ENCODE assay signal across 3 fruit fly cellular contexts in the genomic region with DNA sequence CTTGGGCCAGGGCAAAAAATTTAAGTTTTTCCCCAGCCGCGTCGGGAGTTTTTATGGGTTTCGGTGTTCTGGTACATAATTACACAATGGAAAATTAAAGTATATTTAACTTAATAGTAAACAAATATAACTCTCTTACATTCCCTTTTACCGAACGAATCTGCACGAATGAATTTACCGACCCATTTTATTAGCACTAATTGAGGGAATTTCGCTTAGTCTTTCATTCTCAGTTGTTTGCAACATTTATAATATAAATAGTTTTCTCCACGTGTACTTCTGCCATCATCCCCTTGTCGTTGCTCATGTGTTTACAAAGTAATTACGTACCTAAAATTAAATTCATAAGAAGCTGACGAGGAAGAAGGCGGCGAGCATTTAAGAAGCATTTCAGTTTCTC.
TF ChIP-seq lines count a peak whose summit lies in the region.

No protein-coding gene starts in this region.

TF ChIP-seq in whole organism, embryonic, 481 proteins besides CTCF, POLR2A, EP300 and RAD21 (continued from another document):
- TF ChIP-seq zen (tag; optimal IDR thresholded peaks at IDR 0.05; lab: Kevin White, UChicago), result peak; percentile 10
- peak; percentile 54 for TF ChIP-seq gem (tag; optimal IDR thresholded peaks at IDR 0.05; lab: Kevin White, UChicago)
- TF ChIP-seq Blimp-1 (GFP tag; optimal IDR thresholded peaks at IDR 0.05; lab: Kevin White, UChicago), result peak; percentile 15
- TF ChIP-seq CG10979 (tag; optimal IDR thresholded peaks at IDR 0.05; lab: Kevin White, UChicago), result peak; percentile 54
- no peak for TF ChIP-seq zen2 (GFP tag; IDR thresholded peaks at IDR 0.05; lab: Robert Waterston, UW; ENCODE audit: partially characterized antibody)
- TF ChIP-seq CG2712 (tag; optimal IDR thresholded peaks at IDR 0.05; lab: Kevin White, UChicago), result peak; percentile 63
- no peak for TF ChIP-seq fd64A (GFP tag; optimal IDR thresholded peaks at IDR 0.05; lab: Kevin White, UChicago)
- TF ChIP-seq row (GFP tag; IDR thresholded peaks at IDR 0.05; lab: Robert Waterston, UW), result peak; percentile 30; the same call in 1 of the 3 replicates
- no peak for TF ChIP-seq CG10274 (GFP tag; optimal IDR thresholded peaks at IDR 0.05; lab: Kevin White, UChicago)
- peak; percentile 62 for TF ChIP-seq dmrt11E (tag; optimal IDR thresholded peaks at IDR 0.05; lab: Kevin White, UChicago)
- TF ChIP-seq MBD-R2 (GFP tag; IDR thresholded peaks at IDR 0.05; lab: Robert Waterston, UW), result no peak
- peak; percentile 25 for TF ChIP-seq unpg (GFP tag; optimal IDR thresholded peaks at IDR 0.05; lab: Kevin White, UChicago)
- TF ChIP-seq wek (GFP tag; optimal IDR thresholded peaks at IDR 0.05; lab: Kevin White, UChicago), result no peak
- TF ChIP-seq CG4424 (GFP tag; optimal IDR thresholded peaks at IDR 0.05; lab: Kevin White, UChicago), result peak; percentile 24
- peak; percentile 3 for TF ChIP-seq CG8388 (GFP tag; optimal IDR thresholded peaks at IDR 0.05; lab: Kevin White, UChicago)
- TF ChIP-seq ci (GFP tag; IDR thresholded peaks at IDR 0.05; lab: Robert Waterston, UW), result no peak
- TF ChIP-seq gsb-n (tag; optimal IDR thresholded peaks at IDR 0.05; lab: Kevin White, UChicago), result peak; percentile 21
- no peak for TF ChIP-seq zfh1 (GFP tag; IDR thresholded peaks at IDR 0.05; lab: Robert Waterston, UW)
- peak; percentile 83 for TF ChIP-seq sens (GFP tag; lab: Kevin White, UChicago)
- TF ChIP-seq CG6791 (GFP tag; IDR thresholded peaks at IDR 0.05; lab: Robert Waterston, UW; ENCODE audit: partially characterized antibody), result no peak
- TF ChIP-seq CG8359 (GFP tag; optimal IDR thresholded peaks at IDR 0.05; lab: Kevin White, UChicago; ENCODE audit: borderline replicate concordance), result no peak
- TF ChIP-seq CG31441 (GFP tag; IDR thresholded peaks at IDR 0.05; lab: Robert Waterston, UW), result peak; percentile 37; the same call in 1 of the 2 replicates
- TF ChIP-seq CG9727 (GFP tag; optimal IDR thresholded peaks at IDR 0.05; lab: Kevin White, UChicago), result peak; percentile 42
- TF ChIP-seq phol (tag; optimal IDR thresholded peaks at IDR 0.05; lab: Kevin White, UChicago), result peak; percentile 35
- no peak for TF ChIP-seq CG30020 (tag; optimal IDR thresholded peaks at IDR 0.05; lab: Kevin White, UChicago)
- TF ChIP-seq D19A (tag; optimal IDR thresholded peaks at IDR 0.05; lab: Kevin White, UChicago), result peak; percentile 21
- TF ChIP-seq Meics (GFP tag; optimal IDR thresholded peaks at IDR 0.05; lab: Kevin White, UChicago), result no peak
- no peak for TF ChIP-seq slbo (GFP tag; IDR thresholded peaks at IDR 0.05; lab: Robert Waterston, UW)
TF ChIP-seq in whole organism, embryonic: peak in this region for 27.

TF ChIP-seq in whole organism, prepupa, 60 proteins besides CTCF, POLR2A, EP300 and RAD21 (continued from another document):
- TF ChIP-seq esn (GFP tag; optimal IDR thresholded peaks at IDR 0.05; lab: Kevin White, UChicago) (peak; percentile 55), spab (GFP tag; optimal IDR thresholded peaks at IDR 0.05; lab: Kevin White, UChicago) (peak; percentile 32), Lpt (GFP tag; optimal IDR thresholded peaks at IDR 0.05; lab: Kevin White, UChicago) (no peak), CG6163 (GFP tag; IDR thresholded peaks at IDR 0.05; lab: Robert Waterston, UW) (no peak), CG6792 (GFP tag; optimal IDR thresholded peaks at IDR 0.05; lab: Kevin White, UChicago) (peak; percentile 5), Gug (GFP tag; IDR thresholded peaks at IDR 0.05; lab: Robert Waterston, UW) (no peak), cyc (GFP tag; optimal IDR thresholded peaks at IDR 0.05; lab: Kevin White, UChicago) (peak; percentile 31), CG10669 (GFP tag; optimal IDR thresholded peaks at IDR 0.05; lab: Kevin White, UChicago) (peak; percentile 46), CG4318 (GFP tag; optimal IDR thresholded peaks at IDR 0.05; lab: Kevin White, UChicago) (no peak), pdm3 (GFP tag; optimal IDR thresholded peaks at IDR 0.05; lab: Kevin White, UChicago) (peak; percentile 19), ss (GFP tag; optimal IDR thresholded peaks at IDR 0.05; lab: Kevin White, UChicago) (peak in 1 of 2 experiments; percentile 35), acj6 (GFP tag; optimal IDR thresholded peaks at IDR 0.05; lab: Kevin White, UChicago) (peak; percentile 11), CG11294 (GFP tag; IDR thresholded peaks at IDR 0.05; lab: Robert Waterston, UW) (no peak), Blimp-1 (GFP tag; optimal IDR thresholded peaks at IDR 0.05; lab: Kevin White, UChicago) (no peak), topi (GFP tag; optimal IDR thresholded peaks at IDR 0.05; lab: Kevin White, UChicago) (peak; percentile 34), Eip75B (GFP tag; optimal IDR thresholded peaks at IDR 0.05; lab: Kevin White, UChicago) (peak; percentile 27)
TF ChIP-seq in whole organism, prepupa: peak in this region for 28.

TF ChIP-seq in whole organism, wandering third instar larva, 38 proteins besides CTCF, POLR2A, EP300 and RAD21 (continued from another document):
- TF ChIP-seq GATAd (GFP tag; optimal IDR thresholded peaks at IDR 0.05; lab: Kevin White, UChicago) (no peak), usp (GFP tag; optimal IDR thresholded peaks at IDR 0.05; lab: Kevin White, UChicago) (no peak), Dfd (GFP tag; optimal IDR thresholded peaks at IDR 0.05; lab: Kevin White, UChicago) (no peak), Hnf4 (GFP tag; optimal IDR thresholded peaks at IDR 0.05; lab: Kevin White, UChicago) (no peak), Dif (GFP tag; optimal IDR thresholded peaks at IDR 0.05; lab: Kevin White, UChicago; ENCODE audit: partially characterized antibody) (no peak), sv (GFP tag; optimal IDR thresholded peaks at IDR 0.05; lab: Kevin White, UChicago) (no peak), Abd-B (GFP tag; optimal IDR thresholded peaks at IDR 0.05; lab: Kevin White, UChicago) (no peak), br (GFP tag; optimal IDR thresholded peaks at IDR 0.05; lab: Kevin White, UChicago) (peak; percentile 29)
